Worm (Caenorhabditis elegans): ENCODE measurements around the gene mct-5.

DNA sequence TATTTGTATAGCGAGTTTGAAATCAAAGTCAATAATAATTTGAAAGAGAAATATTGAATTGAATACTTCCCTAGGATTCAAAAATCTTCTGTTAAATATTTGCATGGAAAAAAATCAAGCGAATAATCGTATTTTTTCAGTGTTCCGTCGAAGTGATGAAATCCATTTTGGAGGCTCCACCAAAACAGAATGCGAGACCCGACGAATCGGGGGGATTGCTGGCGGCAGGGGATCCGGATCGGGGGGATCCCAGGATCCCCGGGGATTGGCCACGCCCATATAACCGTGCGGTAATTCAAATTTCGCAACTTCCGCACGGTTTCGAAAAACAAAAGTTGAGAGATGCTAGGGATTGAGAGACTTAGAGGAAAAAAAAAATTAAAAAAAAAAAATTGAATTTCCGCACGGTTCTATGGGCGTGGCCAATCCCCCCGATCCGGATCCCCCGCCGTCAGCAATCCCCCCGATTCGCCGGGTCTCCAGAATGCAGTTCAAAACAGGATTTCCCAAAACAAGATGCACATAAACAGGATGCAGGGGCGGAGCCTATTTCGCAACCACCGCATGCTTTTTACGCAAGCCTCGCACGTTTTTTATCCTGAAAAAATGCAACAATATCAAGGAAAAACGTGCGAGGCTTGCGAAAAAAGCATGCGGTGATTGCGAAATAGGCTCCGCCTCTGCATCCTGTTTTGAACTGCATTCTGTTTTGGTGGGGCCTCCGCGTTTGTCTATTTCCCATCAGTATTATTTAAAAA lies 24.4 kb upstream of the mct-5 start, which contains the start of gene F10E7.11:
- no peak for TF ChIP-seq flt-1 (GFP tag; IDR thresholded peaks at IDR 0.05)
- TF ChIP-seq ztf-29 (GFP tag; IDR thresholded peaks at IDR 0.05): no peak
- no peak for TF ChIP-seq klf-2 (GFP tag; conservative IDR thresholded peaks at IDR 0.05)
- TF ChIP-seq cog-1 (tag; optimal IDR thresholded peaks at IDR 0.05): no peak
- TF ChIP-seq T22C8.4 (GFP tag; IDR thresholded peaks at IDR 0.05): no peak
- no peak for TF ChIP-seq ztf-23 (GFP tag; IDR thresholded peaks at IDR 0.05)

All from whole organism, midembryonic.